Fruit fly (Drosophila melanogaster) whole organism, wandering third instar larva: ENCODE measurements around the gene CG13806.

Experiments used
- CG9705 ChIP-seq: fragments of 200-800 bp; sonication (Bioruptor generic); optimal IDR thresholded peaks from 2 replicates; lab custom pipeline; 2018; ENCODE audit warnings: missing biosample characterization, mild to moderate bottlenecking, missing genetic modification characterization
- OdsH ChIP-seq: fragments of 200-800 bp; sonication (Bioruptor generic); optimal IDR thresholded peaks from 2 replicates; lab custom pipeline; 2016; ENCODE audit warnings: missing biosample characterization, mild to moderate bottlenecking, missing genetic modification characterization
- Rel ChIP-seq, 2 experiments: fragments of 200-800 bp; sonication (Bioruptor generic) in 1 of 2; optimal IDR thresholded peaks; 2 replicates in 1 of 2; 3 replicates in 1 of 2; lab custom pipeline; 2016 to 2019; ENCODE audit warnings: mild to moderate bottlenecking in 2 of 2, missing biosample characterization in 2 of 2, missing genetic modification characterization in 2 of 2, moderate library complexity in 1 of 2
- fru ChIP-seq: fragments of 200-800 bp; sonication (Bioruptor generic); optimal IDR thresholded peaks from 3 replicates; lab custom pipeline; 2016; ENCODE audit warnings: missing biosample characterization, mild to moderate bottlenecking, missing genetic modification characterization
- pan ChIP-seq: fragments of >200 bp; optimal IDR thresholded peaks from 2 replicates; lab custom pipeline; 2017
- woc ChIP-seq: sonication (Bioruptor generic); optimal IDR thresholded peaks from 2 replicates; lab custom pipeline; 2016; ENCODE audit warnings: missing biosample characterization, mild to moderate bottlenecking, missing genetic modification characterization

dm6 chr3L:2268525-2268924 is 2.3 kb downstream of the CG13806 start, which contains the start of gene CG32302:
- TF ChIP-seq fru (GFP tag; lab: Kevin White, UChicago) = no peak
- TF ChIP-seq pan = no peak
- no peak for TF ChIP-seq woc (GFP tag; lab: Kevin White, UChicago)
- TF ChIP-seq Rel (GFP tag; optimal IDR thresholded peaks at IDR 0.05; lab: Kevin White, UChicago) = no peak
- TF ChIP-seq Rel (tag; optimal IDR thresholded peaks at IDR 0.05; lab: Kevin White, UChicago) = no peak
- no peak for TF ChIP-seq CG9705 (GFP tag; lab: Kevin White, UChicago)
- TF ChIP-seq OdsH (GFP tag; lab: Kevin White, UChicago) = no peak
